Worm (Caenorhabditis elegans): ENCODE data around the gene fbxa-108.

DNA sequence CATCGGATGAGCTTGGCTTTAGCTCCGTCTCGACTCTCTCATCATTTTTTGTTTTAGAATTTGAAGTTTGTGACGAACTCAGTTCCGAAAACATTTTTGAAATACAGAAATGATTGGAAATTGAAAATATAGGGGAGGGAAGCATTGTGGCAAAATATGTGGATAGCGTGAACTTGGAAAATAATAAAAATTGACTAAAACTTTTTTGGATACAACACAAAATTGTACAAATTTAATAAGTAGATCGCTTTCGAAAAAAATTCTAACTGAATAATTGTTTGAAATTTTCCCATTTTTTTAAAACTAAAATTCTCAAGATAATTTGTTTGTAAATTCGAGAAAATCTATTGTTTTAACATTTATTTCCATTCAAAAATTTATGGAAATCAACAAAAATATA is 24.6 kb upstream of the fbxa-108 start, which contains the start of gene F59A1.15:
- TF ChIP-seq lin-39 (tag; optimal IDR thresholded peaks at IDR 0.05): no peak
- TF ChIP-seq nhr-25 (tag; optimal IDR thresholded peaks at IDR 0.05): no peak
- no peak for TF ChIP-seq nhr-11 (tag; optimal IDR thresholded peaks at IDR 0.05)
- no peak for TF ChIP-seq nhr-12 (tag; optimal IDR thresholded peaks at IDR 0.05)
- TF ChIP-seq lin-13 (GFP tag; optimal IDR thresholded peaks at IDR 0.05): no peak
- TF ChIP-seq nhr-237 (tag; optimal IDR thresholded peaks at IDR 0.05): no peak
- TF ChIP-seq aly-2 (tag; optimal IDR thresholded peaks at IDR 0.05): no peak
- TF ChIP-seq ztf-4 (tag; optimal IDR thresholded peaks at IDR 0.05): no peak
- no peak for TF ChIP-seq R02D3.7 (tag; optimal IDR thresholded peaks at IDR 0.05)
- TF ChIP-seq unc-62 (GFP tag; optimal IDR thresholded peaks at IDR 0.05): no peak
- no peak for TF ChIP-seq nhr-10 (tag; optimal IDR thresholded peaks at IDR 0.05)
- TF ChIP-seq blmp-1 (tag; optimal IDR thresholded peaks at IDR 0.05; ENCODE audit: insufficient read depth): no peak
- TF ChIP-seq ama-1 (optimal IDR thresholded peaks at IDR 0.05): no peak

Measured in whole organism, L2 larva.